Fruit fly (Drosophila melanogaster): ENCODE measurements around the gene eag.

DNA sequence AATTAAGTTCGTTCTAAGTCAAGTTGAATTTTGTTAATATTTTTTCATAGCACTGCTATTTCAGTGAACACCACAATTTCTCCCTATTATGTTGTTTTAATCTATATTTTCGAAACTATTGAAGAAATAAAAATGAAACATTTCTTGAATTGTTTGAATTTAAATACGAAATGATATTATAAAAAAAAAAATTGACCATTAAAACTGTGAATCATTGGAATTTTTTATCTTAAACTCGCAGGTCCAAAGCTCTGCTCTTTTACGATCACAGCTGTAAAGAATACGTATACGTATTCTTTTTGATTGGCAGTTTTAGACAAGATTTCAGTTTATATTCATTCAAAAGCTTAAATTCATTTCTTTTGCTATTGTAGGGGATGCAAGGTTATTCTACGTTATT is 68.1 kb downstream of the eag start:
- peak; percentile 88 for TF ChIP-seq kay (GFP tag; ENCODE audit: borderline replicate concordance)
- TF ChIP-seq CG5204 (GFP tag; optimal IDR thresholded peaks at IDR 0.05), result no peak
- no peak for TF ChIP-seq Crg-1 (GFP tag; optimal IDR thresholded peaks at IDR 0.05)
- no peak for TF ChIP-seq CG7101 (tag; optimal IDR thresholded peaks at IDR 0.05)
- no peak for TF ChIP-seq pad (GFP tag; optimal IDR thresholded peaks at IDR 0.05)
- no peak for TF ChIP-seq CG11617 (GFP tag; optimal IDR thresholded peaks at IDR 0.05)
- TF ChIP-seq CG14711 (tag; optimal IDR thresholded peaks at IDR 0.05), result no peak
- TF ChIP-seq Clk (GFP tag; optimal IDR thresholded peaks at IDR 0.05), result no peak
- no peak for TF ChIP-seq bab1 (GFP tag; optimal IDR thresholded peaks at IDR 0.05)
